Fruit fly (Drosophila melanogaster) whole organism, embryonic: Measurements from ENCODE around the gene CG43354.

ENCODE experiments used
- Bgb ChIP-seq: fragments of 200-800 bp; sonication (Bioruptor generic); IDR thresholded peaks from 2 replicates; pipeline ENCODE4 v1.3.6; 2022; ENCODE audit warnings: missing biosample characterization, missing genetic modification characterization; ENCODE audit not compliant: partially characterized antibody
- CG12744 ChIP-seq: fragments of 200-800 bp; sonication (Bioruptor generic); optimal IDR thresholded peaks from 2 replicates; lab custom pipeline; 2016; ENCODE audit warnings: missing biosample characterization, missing genetic modification characterization
- CG4424 ChIP-seq: fragments of 200-800 bp; sonication (Bioruptor generic); optimal IDR thresholded peaks from 3 replicates; lab custom pipeline; 2016; ENCODE audit warnings: missing biosample characterization, missing genetic modification characterization
- CG7839 ChIP-seq: fragments of 200-800 bp; sonication (Bioruptor generic); optimal IDR thresholded peaks from 3 replicates; lab custom pipeline; 2018; ENCODE audit warnings: missing biosample characterization, mild to moderate bottlenecking, missing genetic modification characterization, moderate library complexity
- Drgx ChIP-seq: fragments of 200-800 bp; sonication (Bioruptor generic); IDR thresholded peaks from 2 replicates; pipeline ENCODE4 v1.3.6; 2022; ENCODE audit warnings: missing biosample characterization, missing genetic modification characterization
- Neu2 ChIP-seq: fragments of 200-800 bp; sonication (Bioruptor generic); optimal IDR thresholded peaks from 3 replicates; lab custom pipeline; 2016; ENCODE audit warnings: missing biosample characterization, missing genetic modification characterization, borderline replicate concordance
- Nf-YC ChIP-seq: fragments of 200-800 bp; optimal IDR thresholded peaks from 3 replicates; lab custom pipeline; 2019; ENCODE audit warnings: missing biosample characterization, mild to moderate bottlenecking, missing genetic modification characterization, moderate library complexity
- chif ChIP-seq, 2 experiments: fragments of 200-800 bp; sonication (Bioruptor generic); optimal IDR thresholded peaks; 3 replicates each; lab custom pipeline; 2016; ENCODE audit warnings: missing biosample characterization in 2 of 2, missing genetic modification characterization in 2 of 2
- peb ChIP-seq: fragments of 200-800 bp; sonication (Bioruptor generic); IDR thresholded peaks from 2 replicates; pipeline ENCODE4 v1.3.6; 2022; ENCODE audit warnings: missing biosample characterization, missing genetic modification characterization

DNA sequence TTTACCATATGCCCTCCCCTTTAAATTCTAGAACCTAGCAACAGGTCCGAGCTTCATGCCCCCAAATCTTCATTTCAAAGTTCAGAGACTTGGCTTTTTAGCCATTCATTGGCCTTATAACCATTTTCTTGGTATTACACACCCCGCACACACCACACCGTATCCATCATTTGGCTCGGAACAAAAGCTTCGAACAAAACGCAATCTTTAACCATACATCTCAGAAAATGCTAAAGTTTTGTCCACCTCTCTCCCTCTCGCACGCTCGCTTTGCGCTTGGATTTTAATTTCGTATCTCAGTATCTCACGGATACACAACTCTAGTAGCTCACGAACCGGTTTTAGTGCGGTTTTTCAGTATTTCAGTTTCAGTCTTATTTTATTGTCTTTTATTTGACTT is 17.8 kb upstream of the CG43354 start:
- TF ChIP-seq chif (GFP tag; optimal IDR thresholded peaks at IDR 0.05; lab: Kevin White, UChicago) = no peak
- TF ChIP-seq Drgx = no peak
- no peak for TF ChIP-seq CG7839
- TF ChIP-seq CG12744 (GFP tag; lab: Kevin White, UChicago) = no peak
- no peak for TF ChIP-seq Neu2
- no peak for TF ChIP-seq Nf-YC (tag; lab: Kevin White, UChicago)
- TF ChIP-seq peb (GFP tag; lab: Robert Waterston, UW) = no peak
- no peak for TF ChIP-seq CG4424 (GFP tag; lab: Kevin White, UChicago)
- TF ChIP-seq Bgb (GFP tag; lab: Robert Waterston, UW) = no peak
